Fruit fly (Drosophila melanogaster) whole organism, pupa: ENCODE measurements around the gene tgy.

ENCODE experiments used
- CG10348 ChIP-seq: fragments of 200-800 bp; sonication (Bioruptor generic); IDR thresholded peaks from 2 replicates; pipeline ENCODE4 v1.3.6; 2022; ENCODE audit warnings: missing biosample characterization, missing genetic modification characterization
- CG12605 ChIP-seq: fragments of 200-800 bp; sonication (Bioruptor generic); IDR thresholded peaks from 2 replicates; pipeline ENCODE4 v1.3.6; 2022; ENCODE audit warnings: missing biosample characterization, missing genetic modification characterization
- CG13204 ChIP-seq: fragments of 200-800 bp; sonication (Bioruptor generic); optimal IDR thresholded peaks from 2 replicates; lab custom pipeline; 2018; ENCODE audit warnings: missing biosample characterization, mild to moderate bottlenecking, missing genetic modification characterization, moderate library complexity
- CG14655 ChIP-seq: fragments of 200-800 bp; sonication (Bioruptor generic); optimal IDR thresholded peaks from 3 replicates; lab custom pipeline; 2017; ENCODE audit warnings: mild to moderate bottlenecking, missing biosample characterization, missing genetic modification reagents, missing genetic modification characterization
- CG15710 ChIP-seq: fragments of 200-800 bp; sonication (Bioruptor generic); optimal IDR thresholded peaks from 2 replicates; lab custom pipeline; 2018; ENCODE audit warnings: missing biosample characterization, mild to moderate bottlenecking, missing genetic modification characterization, moderate library complexity
- CG17806 ChIP-seq: fragments of 200-800 bp; sonication (Bioruptor generic); optimal IDR thresholded peaks from 2 replicates; lab custom pipeline; 2018; ENCODE audit warnings: missing biosample characterization, mild to moderate bottlenecking, missing genetic modification characterization, moderate library complexity
- CG32121 ChIP-seq: fragments of 200-800 bp; sonication (Bioruptor generic); IDR thresholded peaks from 2 replicates; pipeline ENCODE4 v1.3.6; 2022; ENCODE audit warnings: missing biosample characterization, missing genetic modification characterization
- CG34367 ChIP-seq: fragments of 200-800 bp; sonication (Bioruptor generic); optimal IDR thresholded peaks from 2 replicates; lab custom pipeline; 2018; ENCODE audit warnings: missing biosample characterization, mild to moderate bottlenecking, missing genetic modification characterization
- CG4496 ChIP-seq: fragments of 200-800 bp; sonication (Bioruptor generic); IDR thresholded peaks from 3 replicates; pipeline ENCODE4 v1.3.6; 2022; ENCODE audit warnings: missing biosample characterization, missing genetic modification characterization
- CG8159 ChIP-seq: fragments of 200-800 bp; sonication (Bioruptor generic); optimal IDR thresholded peaks from 3 replicates; lab custom pipeline; 2018; ENCODE audit warnings: missing biosample characterization, mild to moderate bottlenecking, missing genetic modification characterization, moderate library complexity
- CG8301 ChIP-seq: fragments of 200-800 bp; sonication (Bioruptor generic); optimal IDR thresholded peaks from 2 replicates; lab custom pipeline; 2018; ENCODE audit warnings: missing biosample characterization, mild to moderate bottlenecking, missing genetic modification characterization
- CG9948 ChIP-seq: fragments of 200-800 bp; sonication (Bioruptor generic); optimal IDR thresholded peaks from 2 replicates; lab custom pipeline; 2018; ENCODE audit warnings: missing biosample characterization, mild to moderate bottlenecking, missing genetic modification characterization, moderate library complexity
- D1 ChIP-seq: fragments of 200-800 bp; sonication (Bioruptor generic); optimal IDR thresholded peaks from 2 replicates; lab custom pipeline; 2018; ENCODE audit warnings: missing biosample characterization, mild to moderate bottlenecking, missing genetic modification characterization, moderate library complexity
- EcR ChIP-seq: fragments of 200-800 bp; sonication (Bioruptor generic); optimal IDR thresholded peaks from 3 replicates; lab custom pipeline; 2019; ENCODE audit warnings: missing biosample characterization, missing genetic modification characterization, mild to moderate bottlenecking, moderate library complexity, missing genetic modification reagents
- Ets98B ChIP-seq: fragments of 200-800 bp; sonication (Bioruptor generic); IDR thresholded peaks from 2 replicates; pipeline ENCODE4 v1.3.6; 2022; ENCODE audit warnings: missing biosample characterization, missing genetic modification characterization
- Pif1A ChIP-seq: fragments of 200-800 bp; sonication (Bioruptor generic); optimal IDR thresholded peaks from 3 replicates; lab custom pipeline; 2016; ENCODE audit warnings: missing biosample characterization, missing genetic modification characterization
- Pif1B ChIP-seq: fragments of 200-800 bp; sonication (Bioruptor generic); optimal IDR thresholded peaks from 3 replicates; lab custom pipeline; 2016; ENCODE audit warnings: missing biosample characterization, missing genetic modification characterization
- Snoo ChIP-seq: fragments of 200-800 bp; sonication (Bioruptor generic); optimal IDR thresholded peaks from 3 replicates; lab custom pipeline; 2017; ENCODE audit warnings: missing biosample characterization, mild to moderate bottlenecking, missing genetic modification characterization, inconsistent platforms
- fd96Ca ChIP-seq: fragments of 200-800 bp; sonication (Bioruptor generic); IDR thresholded peaks from 3 replicates; pipeline ENCODE4 v1.3.6; 2022; ENCODE audit warnings: missing biosample characterization, missing genetic modification characterization
- gl ChIP-seq: fragments of 200-800 bp; sonication (Bioruptor generic); optimal IDR thresholded peaks from 2 replicates; lab custom pipeline; 2018; ENCODE audit warnings: missing biosample characterization, mild to moderate bottlenecking, missing genetic modification characterization
- rn ChIP-seq: fragments of 200-800 bp; sonication (Bioruptor generic); IDR thresholded peaks from 2 replicates; pipeline ENCODE4 v1.3.6; 2022; ENCODE audit warnings: missing biosample characterization, missing genetic modification characterization

tgy gene

DNA sequence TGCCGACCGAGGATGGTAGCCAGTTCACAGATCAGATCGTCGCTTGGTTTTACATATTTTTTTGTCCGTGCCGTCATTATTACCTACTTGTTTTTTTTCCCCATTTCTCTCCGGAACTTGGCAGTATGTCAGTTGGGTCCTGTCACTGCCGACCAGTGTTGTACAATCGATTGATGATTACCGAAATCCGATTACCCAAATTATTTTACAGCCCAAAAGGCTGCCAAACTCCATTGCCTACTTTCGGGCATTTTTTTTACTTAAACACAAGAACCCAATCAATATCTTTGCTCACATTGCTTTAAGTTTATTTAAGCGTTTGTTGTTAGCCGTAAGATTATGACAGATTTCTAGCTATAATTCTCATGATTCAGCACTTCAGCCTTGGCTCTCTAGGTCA, 43.7 kb upstream of the tgy start, which contains the start of gene Inx5:
Inx5 (minus strand) TSS at position 93 of the 400 bp plus-strand sequence.
- TF ChIP-seq CG17806 (no peak), rn (GFP tag; lab: Robert Waterston, UW) (no peak), CG34367 (no peak), Pif1A (GFP tag; lab: Kevin White, UChicago) (no peak), Pif1B (GFP tag; lab: Kevin White, UChicago) (no peak), Ets98B (GFP tag; lab: Robert Waterston, UW) (no peak), D1 (tag; lab: Kevin White, UChicago) (no peak), Snoo (tag; lab: Kevin White, UChicago) (no peak), fd96Ca (GFP tag; lab: Robert Waterston, UW) (no peak), CG9948 (no peak), CG32121 (GFP tag; lab: Robert Waterston, UW) (no peak), CG8159 (tag; lab: Kevin White, UChicago) (no peak), CG14655 (GFP tag; lab: Kevin White, UChicago) (no peak), CG15710 (tag; lab: Kevin White, UChicago) (no peak), CG8301 (tag; lab: Kevin White, UChicago) (no peak)

- no peak for TF ChIP-seq CG32121 (GFP tag; lab: Robert Waterston, UW)
- no peak for TF ChIP-seq CG15710 (tag; lab: Kevin White, UChicago)
- no peak for TF ChIP-seq CG17806
- 0 out of 3 replicates have a peak, but pooled peaks have one; percentile 6 for TF ChIP-seq fd96Ca (GFP tag; lab: Robert Waterston, UW)
- TF ChIP-seq CG13204 (GFP tag; lab: Kevin White, UChicago): peak; percentile 35
- no peak for TF ChIP-seq D1 (tag; lab: Kevin White, UChicago)
- TF ChIP-seq gl (tag; lab: Kevin White, UChicago): no peak
- TF ChIP-seq CG9948: no peak
- no peak for TF ChIP-seq Pif1A (GFP tag; lab: Kevin White, UChicago)
- TF ChIP-seq EcR: peak; percentile 46
These were observed 40.7 kb upstream of the tgy start for dm6 chrX:19167586-19168403.

DNA sequence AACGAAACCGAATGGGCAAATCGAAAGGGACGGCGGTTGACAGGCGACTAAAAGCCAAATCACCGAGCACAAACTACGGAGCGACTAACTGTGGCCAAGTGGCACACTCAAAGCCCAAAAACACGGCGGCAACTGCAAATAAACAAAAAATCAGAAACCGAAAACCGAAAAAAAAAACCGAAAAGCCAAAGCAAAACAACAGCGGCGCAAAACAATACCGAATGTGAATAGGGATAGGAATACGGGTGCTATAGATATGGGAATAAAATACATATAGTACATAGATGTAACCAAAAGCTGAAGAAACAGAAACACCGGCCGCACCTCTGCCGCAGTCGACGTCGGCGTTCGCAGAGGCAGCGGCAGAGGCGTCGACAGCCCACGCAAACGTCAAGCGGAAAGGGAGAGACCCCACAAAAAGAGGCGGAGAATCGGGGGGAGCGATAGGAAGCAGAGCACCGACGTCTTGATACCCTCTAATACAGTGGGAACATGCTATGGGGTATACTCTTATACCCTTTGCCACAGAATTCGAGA, 40.0 kb upstream of the tgy start, which contains the start of gene RhoGAP18B:
RhoGAP18B (minus strand) TSS at position 51 of the 537 bp plus-strand sequence.
- no peak for TF ChIP-seq CG14655 (GFP tag; lab: Kevin White, UChicago)
- TF ChIP-seq rn (GFP tag; lab: Robert Waterston, UW): no peak
- TF ChIP-seq CG10348: no peak
- TF ChIP-seq Snoo (tag; lab: Kevin White, UChicago): no peak
- TF ChIP-seq CG34367: no peak
- TF ChIP-seq CG32121 (GFP tag; lab: Robert Waterston, UW): no peak
- no peak for TF ChIP-seq CG9948
- no peak for TF ChIP-seq fd96Ca (GFP tag; lab: Robert Waterston, UW)
- TF ChIP-seq Pif1A (GFP tag; lab: Kevin White, UChicago): no peak
- no peak for TF ChIP-seq gl (tag; lab: Kevin White, UChicago)
- no peak for TF ChIP-seq Ets98B (GFP tag; lab: Robert Waterston, UW)
- TF ChIP-seq EcR: no peak
- TF ChIP-seq, all 21 proteins: peak for 0

DNA sequence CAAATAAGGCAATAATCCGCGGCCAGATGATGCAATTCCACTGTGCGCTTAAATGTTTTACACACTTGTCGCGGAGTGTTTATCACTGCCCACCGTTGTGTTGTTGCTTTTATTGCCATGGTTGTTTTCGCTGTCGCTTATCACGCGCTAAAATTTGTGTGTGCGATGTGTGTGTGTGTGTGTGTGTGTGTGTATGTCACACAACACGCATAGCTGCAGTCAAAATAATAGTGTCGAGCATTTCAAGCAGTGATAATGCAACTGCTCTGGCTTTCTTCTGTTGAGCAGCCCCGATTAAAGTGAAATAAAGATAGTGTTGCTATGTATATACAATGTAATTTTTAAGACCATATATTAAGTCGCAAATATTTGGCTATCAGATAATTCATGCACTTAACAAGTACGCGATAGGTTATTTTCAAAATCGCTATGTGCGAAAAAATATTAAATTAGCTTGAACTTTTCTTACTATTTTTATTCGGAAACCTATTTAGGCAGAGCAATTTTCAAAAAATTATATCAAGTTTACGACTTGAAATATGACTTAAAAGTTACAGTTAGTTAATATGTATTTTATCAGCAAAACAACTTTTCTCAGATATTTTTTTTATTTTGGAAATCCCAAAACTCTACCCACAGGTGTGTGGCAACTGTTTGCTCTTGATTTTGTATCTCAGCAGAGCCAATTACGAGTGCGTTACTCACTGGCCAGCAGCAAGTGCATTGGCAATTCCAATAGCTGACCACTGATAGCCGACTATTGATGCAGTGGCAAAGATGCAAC, 39.2 kb upstream of the tgy start:
- TF ChIP-seq CG8159 (tag; lab: Kevin White, UChicago) (peak; percentile 54), CG8301 (tag; lab: Kevin White, UChicago) (no peak), fd96Ca (GFP tag; lab: Robert Waterston, UW) (0 out of 3 replicates have a peak, but pooled peaks have one; percentile 37), Ets98B (GFP tag; lab: Robert Waterston, UW) (no peak), CG4496 (GFP tag; lab: Robert Waterston, UW) (no peak), CG12605 (GFP tag; lab: Robert Waterston, UW) (no peak), CG14655 (GFP tag; lab: Kevin White, UChicago) (peak; percentile 52), D1 (tag; lab: Kevin White, UChicago) (no peak), Snoo (tag; lab: Kevin White, UChicago) (peak; percentile 45), Pif1B (GFP tag; lab: Kevin White, UChicago) (no peak), CG17806 (no peak), CG15710 (tag; lab: Kevin White, UChicago) (peak; percentile 39), EcR (no peak), CG32121 (GFP tag; lab: Robert Waterston, UW) (peak; percentile 40; the same call in 1 of the 2 replicates)
- TF ChIP-seq, all 21 proteins: peak for 6
